Fruit fly (Drosophila melanogaster) whole organism, prepupa: ENCODE measurements around the gene CG31817.

Experiments
- Blimp-1 ChIP-seq: fragments of 200-800 bp; sonication (Bioruptor generic); optimal IDR thresholded peaks from 3 replicates; lab custom pipeline; 2017; ENCODE audit warnings: missing biosample characterization, missing genetic modification characterization, mild to moderate bottlenecking, moderate library complexity, missing genetic modification reagents
- CG10669 ChIP-seq: fragments of 200-800 bp; sonication (Bioruptor generic); optimal IDR thresholded peaks from 3 replicates; lab custom pipeline; 2018; ENCODE audit warnings: missing biosample characterization, mild to moderate bottlenecking, missing genetic modification characterization, moderate library complexity
- CG11294 ChIP-seq: fragments of 200-800 bp; sonication (Bioruptor generic); IDR thresholded peaks from 2 replicates; pipeline ENCODE4 v1.3.6; 2022; ENCODE audit warnings: missing biosample characterization, missing genetic modification characterization
- CG11762 ChIP-seq: fragments of 200-800 bp; sonication (Bioruptor generic); optimal IDR thresholded peaks from 3 replicates; lab custom pipeline; 2016; ENCODE audit warnings: missing biosample characterization, missing genetic modification characterization; ENCODE audit not compliant: insufficient read depth
- CG15336 ChIP-seq: fragments of 200-800 bp; sonication (Bioruptor generic); IDR thresholded peaks from 2 replicates; pipeline ENCODE4 v1.3.6; 2022; ENCODE audit warnings: missing biosample characterization, missing genetic modification characterization
- CG1621 ChIP-seq: fragments of 200-800 bp; sonication (Bioruptor generic); optimal IDR thresholded peaks from 3 replicates; lab custom pipeline; 2018; ENCODE audit warnings: missing biosample characterization, mild to moderate bottlenecking, missing genetic modification characterization
- CG16779 ChIP-seq: fragments of 200-800 bp; sonication (Bioruptor generic); optimal IDR thresholded peaks from 3 replicates; lab custom pipeline; 2017; ENCODE audit warnings: missing biosample characterization, mild to moderate bottlenecking, missing genetic modification characterization
- CG3032 ChIP-seq: fragments of 200-800 bp; optimal IDR thresholded peaks from 2 replicates; lab custom pipeline; 2019; ENCODE audit warnings: missing biosample characterization, mild to moderate bottlenecking, missing genetic modification characterization, moderate library complexity
- CG31627 ChIP-seq: fragments of 200-800 bp; sonication (Bioruptor generic); optimal IDR thresholded peaks from 3 replicates; lab custom pipeline; 2016; ENCODE audit warnings: missing biosample characterization, missing genetic modification characterization
- CG32006 ChIP-seq: fragments of 200-800 bp; sonication (Bioruptor generic); optimal IDR thresholded peaks from 3 replicates; lab custom pipeline; 2017; ENCODE audit warnings: missing biosample characterization, mild to moderate bottlenecking, missing genetic modification characterization
- CG34406 ChIP-seq: fragments of 200-800 bp; sonication (Bioruptor generic); optimal IDR thresholded peaks from 3 replicates; lab custom pipeline; 2016; ENCODE audit warnings: missing biosample characterization, missing genetic modification characterization
- CG3919 ChIP-seq: fragments of 200-800 bp; sonication (Bioruptor generic); optimal IDR thresholded peaks from 3 replicates; lab custom pipeline; 2016; ENCODE audit warnings: missing biosample characterization, missing genetic modification characterization
- CG4318 ChIP-seq: fragments of 200-800 bp; sonication (Bioruptor generic); optimal IDR thresholded peaks from 3 replicates; lab custom pipeline; 2017; ENCODE audit warnings: missing biosample characterization, mild to moderate bottlenecking, missing genetic modification characterization
- CG6163 ChIP-seq: fragments of 200-800 bp; sonication (Bioruptor generic); IDR thresholded peaks from 3 replicates; pipeline ENCODE4 v1.3.6; 2022; ENCODE audit warnings: missing biosample characterization, missing genetic modification characterization
- CG6276 ChIP-seq: fragments of 200-800 bp; sonication (Bioruptor generic); optimal IDR thresholded peaks from 2 replicates; lab custom pipeline; 2017; ENCODE audit warnings: missing biosample characterization, mild to moderate bottlenecking, missing genetic modification characterization
- CG6792 ChIP-seq: fragments of 200-800 bp; sonication (Bioruptor generic); optimal IDR thresholded peaks from 3 replicates; lab custom pipeline; 2016; ENCODE audit warnings: missing biosample characterization, missing genetic modification characterization
- CG6808 ChIP-seq: fragments of 200-800 bp; sonication (Bioruptor generic); optimal IDR thresholded peaks from 3 replicates; lab custom pipeline; 2017; ENCODE audit warnings: missing biosample characterization, missing genetic modification characterization, mild to moderate bottlenecking, moderate library complexity, missing genetic modification reagents
- CG6854 ChIP-seq: fragments of 200-800 bp; sonication (Bioruptor generic); optimal IDR thresholded peaks from 2 replicates; lab custom pipeline; 2017; ENCODE audit warnings: missing biosample characterization, mild to moderate bottlenecking, missing genetic modification characterization
- CG7368 ChIP-seq: fragments of 200-800 bp; sonication (Bioruptor generic); optimal IDR thresholded peaks from 3 replicates; lab custom pipeline; 2016; ENCODE audit warnings: missing biosample characterization, missing genetic modification characterization
- CG8119 ChIP-seq: fragments of 200-800 bp; sonication (Bioruptor generic); IDR thresholded peaks from 3 replicates; pipeline ENCODE4 v1.3.6; 2022; ENCODE audit warnings: missing biosample characterization, missing genetic modification characterization
- CG8319 ChIP-seq: fragments of 200-800 bp; sonication (Bioruptor generic); optimal IDR thresholded peaks from 3 replicates; lab custom pipeline; 2016; ENCODE audit warnings: missing biosample characterization, missing genetic modification characterization
- CG8632 ChIP-seq: fragments of 200-800 bp; sonication (Bioruptor generic); optimal IDR thresholded peaks from 3 replicates; lab custom pipeline; 2016; ENCODE audit warnings: missing biosample characterization, missing genetic modification characterization
- CG9139 ChIP-seq: fragments of 200-800 bp; sonication (Bioruptor generic); optimal IDR thresholded peaks from 3 replicates; lab custom pipeline; 2017; ENCODE audit warnings: missing biosample characterization, mild to moderate bottlenecking, missing genetic modification characterization
- Eip75B ChIP-seq: fragments of 200-800 bp; sonication (Bioruptor generic); optimal IDR thresholded peaks from 3 replicates; lab custom pipeline; 2016; ENCODE audit warnings: missing biosample characterization, missing genetic modification characterization
- Eip93F ChIP-seq: fragments of 200-800 bp; sonication (Bioruptor generic); optimal IDR thresholded peaks from 2 replicates; lab custom pipeline; 2016; ENCODE audit warnings: missing biosample characterization, mild to moderate bottlenecking, missing genetic modification characterization
- Gug ChIP-seq: fragments of 200-800 bp; sonication (Bioruptor generic); IDR thresholded peaks from 2 replicates; pipeline ENCODE4 v1.3.6; 2022; ENCODE audit warnings: missing biosample characterization, missing genetic modification characterization
- Hr39 ChIP-seq: fragments of 200-800 bp; sonication (Bioruptor generic); optimal IDR thresholded peaks from 2 replicates; lab custom pipeline; 2016; ENCODE audit warnings: missing biosample characterization, missing genetic modification characterization
- Hr4 ChIP-seq: fragments of 200-800 bp; sonication (Bioruptor generic); optimal IDR thresholded peaks from 3 replicates; lab custom pipeline; 2016; ENCODE audit warnings: missing biosample characterization, missing genetic modification characterization
- Lpt ChIP-seq: fragments of 200-800 bp; sonication (Bioruptor generic); optimal IDR thresholded peaks from 3 replicates; lab custom pipeline; 2016; ENCODE audit warnings: missing biosample characterization, missing genetic modification characterization
- Met ChIP-seq: fragments of 200-800 bp; sonication (Bioruptor generic); optimal IDR thresholded peaks from 3 replicates; lab custom pipeline; 2016; ENCODE audit warnings: missing biosample characterization, missing genetic modification characterization
- OdsH ChIP-seq: fragments of 200-800 bp; sonication (Bioruptor generic); optimal IDR thresholded peaks from 3 replicates; lab custom pipeline; 2016; ENCODE audit warnings: missing biosample characterization, missing genetic modification characterization
- Sox102F ChIP-seq: fragments of 200-800 bp; sonication (Bioruptor generic); optimal IDR thresholded peaks from 2 replicates; lab custom pipeline; 2016; ENCODE audit warnings: missing biosample characterization, mild to moderate bottlenecking, missing genetic modification characterization
- Sox14 ChIP-seq: fragments of 200-800 bp; sonication (Bioruptor generic); optimal IDR thresholded peaks from 3 replicates; lab custom pipeline; 2016; ENCODE audit warnings: missing biosample characterization, missing genetic modification characterization
- achi ChIP-seq: fragments of 200-800 bp; sonication (Bioruptor generic); optimal IDR thresholded peaks from 3 replicates; lab custom pipeline; 2016; ENCODE audit warnings: missing biosample characterization, missing genetic modification characterization
- cyc ChIP-seq: fragments of 200-800 bp; sonication (Bioruptor generic); optimal IDR thresholded peaks from 3 replicates; lab custom pipeline; 2016; ENCODE audit warnings: missing biosample characterization, missing genetic modification characterization
- esn ChIP-seq: fragments of 200-800 bp; sonication (Bioruptor generic); optimal IDR thresholded peaks from 2 replicates; lab custom pipeline; 2016; ENCODE audit warnings: missing biosample characterization, mild to moderate bottlenecking, missing genetic modification characterization, moderate library complexity
- fd59A ChIP-seq: fragments of 200-800 bp; sonication (Bioruptor generic); optimal IDR thresholded peaks from 2 replicates; lab custom pipeline; 2017; ENCODE audit warnings: missing biosample characterization, mild to moderate bottlenecking, missing genetic modification characterization, missing genetic modification reagents
- fd85E ChIP-seq: fragments of 200-800 bp; sonication (Bioruptor generic); optimal IDR thresholded peaks from 3 replicates; lab custom pipeline; 2016; ENCODE audit warnings: missing biosample characterization, missing genetic modification characterization
- lz ChIP-seq: fragments of 200-800 bp; sonication (Bioruptor generic); optimal IDR thresholded peaks from 3 replicates; lab custom pipeline; 2016; ENCODE audit warnings: missing biosample characterization, missing genetic modification characterization
- net ChIP-seq: fragments of 200-800 bp; sonication (Bioruptor generic); optimal IDR thresholded peaks from 3 replicates; lab custom pipeline; 2016; ENCODE audit warnings: missing biosample characterization, missing genetic modification characterization
- pdm3 ChIP-seq: fragments of 200-800 bp; sonication (Bioruptor generic); optimal IDR thresholded peaks from 3 replicates; lab custom pipeline; 2016; ENCODE audit warnings: missing biosample characterization, missing genetic modification characterization
- salr ChIP-seq, 2 experiments: fragments of 200-800 bp; sonication (Bioruptor generic); optimal IDR thresholded peaks; 3 replicates each; lab custom pipeline; 2016 to 2018; ENCODE audit warnings: missing biosample characterization in 2 of 2, missing genetic modification characterization in 2 of 2, mild to moderate bottlenecking in 1 of 2
- spab ChIP-seq: fragments of 200-800 bp; sonication (Bioruptor generic); optimal IDR thresholded peaks from 2 replicates; lab custom pipeline; 2017; ENCODE audit warnings: missing biosample characterization, mild to moderate bottlenecking, missing genetic modification characterization, missing genetic modification reagents
- ss ChIP-seq, 2 experiments: fragments of 200-800 bp; sonication (Bioruptor generic); optimal IDR thresholded peaks; 2 replicates in 1 of 2; 3 replicates in 1 of 2; lab custom pipeline; 2017 to 2018; ENCODE audit warnings: mild to moderate bottlenecking in 2 of 2, missing biosample characterization in 2 of 2, missing genetic modification characterization in 2 of 2, moderate library complexity in 1 of 2
- svp ChIP-seq: fragments of 200-800 bp; sonication (Bioruptor generic); peaks from one replicate; lab custom pipeline; 2016; ENCODE audit warnings: missing biosample characterization, missing genetic modification characterization

The CG31817 gene

DNA sequence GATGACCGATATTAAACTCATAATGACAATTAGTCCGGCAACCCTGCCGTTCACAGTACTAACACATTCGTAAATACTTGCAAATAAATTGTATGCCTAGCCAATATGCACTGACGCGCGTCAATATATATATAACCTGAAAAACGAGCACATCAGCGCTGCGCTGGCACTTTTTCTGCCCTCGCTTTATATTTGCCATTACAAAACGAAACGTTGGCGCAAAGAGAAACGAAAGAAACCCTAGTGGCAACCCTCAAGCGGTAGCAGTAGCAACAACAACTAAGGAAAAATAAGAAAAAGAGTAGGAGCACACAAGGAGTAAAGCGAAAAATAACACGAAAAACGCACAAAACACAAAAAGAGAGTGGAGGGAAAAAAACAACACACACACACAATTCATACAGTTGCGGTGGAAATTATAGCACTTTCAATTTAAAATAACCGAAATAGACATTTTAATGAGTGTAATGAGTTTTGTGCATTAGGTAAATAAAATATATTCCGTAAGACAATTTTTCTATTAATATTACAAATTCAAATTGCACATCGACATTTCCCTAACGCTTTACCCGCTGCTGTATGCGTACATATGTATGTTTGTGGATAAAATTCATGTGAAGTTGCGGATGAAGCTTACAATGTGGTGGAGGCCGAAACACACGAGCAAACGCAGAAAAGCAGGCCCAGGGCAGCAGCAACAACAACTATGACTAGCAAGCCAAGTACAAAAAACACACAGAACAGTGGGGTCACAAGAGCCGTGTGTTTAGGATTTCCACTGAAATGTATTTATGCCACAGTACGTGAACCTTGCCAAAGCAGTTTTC, 13.3 kb upstream of the CG31817 start (continued):
- TF ChIP-seq Lpt (GFP tag; lab: Kevin White, UChicago) (peak; percentile 99), cyc (GFP tag; lab: Kevin White, UChicago) (peak; percentile 99), spab (GFP tag; lab: Kevin White, UChicago) (peak; percentile 99), CG6792 (GFP tag; lab: Kevin White, UChicago) (peak; percentile 99), CG10669 (GFP tag; lab: Kevin White, UChicago) (peak; percentile 99), CG8119 (GFP tag; lab: Robert Waterston, UW) (peak; percentile 100), CG3032 (peak; percentile 99), CG8632 (GFP tag; lab: Kevin White, UChicago) (peak; percentile 99), Hr39 (GFP tag; lab: Kevin White, UChicago) (peak; percentile 99), CG4318 (GFP tag; lab: Kevin White, UChicago) (peak; percentile 97), Gug (GFP tag; lab: Robert Waterston, UW) (peak; percentile 98), CG6854 (GFP tag; lab: Kevin White, UChicago) (peak; percentile 98), CG11294 (GFP tag; lab: Robert Waterston, UW) (peak; percentile 96), fd59A (GFP tag; lab: Kevin White, UChicago) (peak; percentile 99), Eip75B (peak; percentile 99), CG16779 (tag; lab: Kevin White, UChicago) (peak; percentile 99), CG32006 (peak; percentile 99), CG31627 (GFP tag; lab: Kevin White, UChicago) (peak; percentile 99), Sox14 (GFP tag; lab: Kevin White, UChicago) (peak; percentile 99), Blimp-1 (GFP tag; lab: Kevin White, UChicago) (peak; percentile 96), lz (GFP tag; lab: Kevin White, UChicago) (peak; percentile 99), CG9139 (GFP tag; lab: Kevin White, UChicago) (peak; percentile 98), CG3919 (GFP tag; lab: Kevin White, UChicago) (peak; percentile 99), Hr4 (GFP tag; lab: Kevin White, UChicago) (peak; percentile 99), CG1621 (tag; lab: Kevin White, UChicago) (peak; percentile 99), Sox102F (GFP tag; lab: Kevin White, UChicago) (peak; percentile 99)

DNA sequence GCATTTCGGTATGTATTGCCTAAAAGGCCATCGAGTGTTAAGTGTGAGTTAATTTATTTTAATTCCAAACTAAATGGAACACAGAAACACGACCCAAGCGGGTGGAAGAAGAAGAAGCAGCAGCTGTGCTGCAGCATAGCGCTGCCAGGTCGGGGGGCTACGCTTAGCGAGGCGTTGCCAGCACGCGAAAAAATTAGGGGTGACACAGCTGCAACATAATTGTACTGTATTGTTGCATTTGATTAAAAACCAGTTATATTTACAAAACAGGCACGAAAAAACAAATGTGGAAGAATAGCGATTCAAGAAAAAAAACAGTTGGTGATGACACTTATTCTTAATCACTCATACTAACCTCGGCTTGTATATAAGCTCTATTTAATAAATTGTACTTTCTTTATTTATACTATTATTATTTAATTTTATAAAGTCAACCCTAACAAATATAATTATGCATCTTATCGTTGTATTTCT, 12.5 kb upstream of the CG31817 start:
- TF ChIP-seq cyc (GFP tag; lab: Kevin White, UChicago), result peak; percentile 82
- no peak for TF ChIP-seq CG10669 (GFP tag; lab: Kevin White, UChicago)
- no peak for TF ChIP-seq Eip75B
- TF ChIP-seq net (GFP tag; lab: Kevin White, UChicago), result no peak
- peak; percentile 50 for TF ChIP-seq CG15336 (GFP tag; lab: Robert Waterston, UW)
- TF ChIP-seq CG34406 (GFP tag; lab: Kevin White, UChicago), result peak; percentile 73
- peak; percentile 74 for TF ChIP-seq achi (GFP tag; lab: Kevin White, UChicago)
- TF ChIP-seq CG11762 (GFP tag; lab: Kevin White, UChicago), result peak; percentile 66
- TF ChIP-seq OdsH (GFP tag; lab: Kevin White, UChicago), result peak; percentile 76
- no peak for TF ChIP-seq Lpt (GFP tag; lab: Kevin White, UChicago)
- TF ChIP-seq CG7368 (GFP tag; lab: Kevin White, UChicago), result peak; percentile 46
- TF ChIP-seq CG6163 (GFP tag; lab: Robert Waterston, UW), result peak; percentile 77
- peak; percentile 30 for TF ChIP-seq spab (GFP tag; lab: Kevin White, UChicago)
- TF ChIP-seq salr (GFP tag; optimal IDR thresholded peaks at IDR 0.05; lab: Kevin White, UChicago), result no peak
- TF ChIP-seq CG6808 (GFP tag; lab: Kevin White, UChicago), result no peak
- TF ChIP-seq Hr4 (GFP tag; lab: Kevin White, UChicago), result peak; percentile 59
- peak; percentile 61; the same call in 1 of the 2 replicates for TF ChIP-seq Gug (GFP tag; lab: Robert Waterston, UW)
- TF ChIP-seq fd59A (GFP tag; lab: Kevin White, UChicago), result peak; percentile 40
- TF ChIP-seq CG9139 (GFP tag; lab: Kevin White, UChicago), result peak; percentile 6
- no peak for TF ChIP-seq pdm3 (GFP tag; lab: Kevin White, UChicago)
- TF ChIP-seq CG6854 (GFP tag; lab: Kevin White, UChicago), result peak; percentile 37
- peak; percentile 16 for TF ChIP-seq fd85E (GFP tag; lab: Kevin White, UChicago)
- TF ChIP-seq Eip93F (GFP tag; lab: Kevin White, UChicago), result peak; percentile 48
- TF ChIP-seq ss (GFP tag; optimal IDR thresholded peaks at IDR 0.05; lab: Kevin White, UChicago), result no peak
- no peak; the same call in 1 of the 3 replicates for TF ChIP-seq CG8119 (GFP tag; lab: Robert Waterston, UW)
- TF ChIP-seq CG11294 (GFP tag; lab: Robert Waterston, UW), result no peak; the same call in 1 of the 2 replicates
- peak; percentile 86 for TF ChIP-seq svp (GFP tag; lab: Kevin White, UChicago)
- TF ChIP-seq Met (GFP tag; lab: Kevin White, UChicago), result peak; percentile 80
- TF ChIP-seq esn (GFP tag; lab: Kevin White, UChicago), result peak; percentile 86
- peak; percentile 51 for TF ChIP-seq CG8319 (GFP tag; lab: Kevin White, UChicago)
- TF ChIP-seq CG6276 (GFP tag; lab: Kevin White, UChicago), result no peak
- TF ChIP-seq CG6792 (GFP tag; lab: Kevin White, UChicago), result peak; percentile 41
